Fruit fly (Drosophila melanogaster) whole organism, embryonic: ENCODE measurements around the gene Tim17a1.
A peak's percentile ranks its signal among the peaks of the same experiment; 100 is the strongest.

ENCODE experiments used
- CG10366 ChIP-seq: fragments of 200-800 bp; sonication (Bioruptor generic); IDR thresholded peaks from 2 replicates; pipeline ENCODE4 v1.3.6; 2022; ENCODE audit warnings: missing biosample characterization, missing genetic modification characterization
- CG11723 ChIP-seq: fragments of 200-800 bp; sonication (Bioruptor generic); optimal IDR thresholded peaks from 2 replicates; lab custom pipeline; 2017; ENCODE audit warnings: missing biosample characterization, mild to moderate bottlenecking, missing genetic modification characterization
- CG14014 ChIP-seq: fragments of 200-800 bp; sonication (Bioruptor generic); IDR thresholded peaks from 2 replicates; pipeline ENCODE4 v1.3.6; 2022; ENCODE audit warnings: missing biosample characterization, missing genetic modification characterization
- CG14710 ChIP-seq: fragments of 200-800 bp; sonication (Bioruptor generic); optimal IDR thresholded peaks from 3 replicates; lab custom pipeline; 2019; ENCODE audit warnings: missing biosample characterization, mild to moderate bottlenecking, missing genetic modification characterization, moderate library complexity
- CG2129 ChIP-seq: fragments of 200-800 bp; sonication (Bioruptor generic); IDR thresholded peaks from 2 replicates; pipeline ENCODE4 v1.3.6; 2022; ENCODE audit warnings: missing biosample characterization, missing genetic modification characterization; ENCODE audit not compliant: partially characterized antibody
- CG2712 ChIP-seq: fragments of 200-800 bp; optimal IDR thresholded peaks from 3 replicates; lab custom pipeline; 2019; ENCODE audit warnings: missing biosample characterization, mild to moderate bottlenecking, missing genetic modification characterization, moderate library complexity
- CG4424 ChIP-seq: fragments of 200-800 bp; sonication (Bioruptor generic); optimal IDR thresholded peaks from 3 replicates; lab custom pipeline; 2016; ENCODE audit warnings: missing biosample characterization, missing genetic modification characterization
- CG4617 ChIP-seq: fragments of 200-800 bp; sonication (Bioruptor generic); optimal IDR thresholded peaks from 3 replicates; lab custom pipeline; 2016; ENCODE audit warnings: missing biosample characterization, missing genetic modification characterization, borderline replicate concordance
- CG4820 ChIP-seq: fragments of 200-800 bp; sonication (Bioruptor generic); optimal IDR thresholded peaks from 3 replicates; lab custom pipeline; 2016; ENCODE audit warnings: missing biosample characterization, missing genetic modification characterization
- CG6254 ChIP-seq: fragments of 200-800 bp; sonication (Bioruptor generic); optimal IDR thresholded peaks from 3 replicates; lab custom pipeline; 2017; ENCODE audit warnings: mild to moderate bottlenecking, missing biosample characterization, missing genetic modification reagents, missing genetic modification characterization
- CG6683 ChIP-seq: fragments of 200-800 bp; sonication (Bioruptor generic); optimal IDR thresholded peaks from 2 replicates; lab custom pipeline; 2017; ENCODE audit warnings: missing biosample characterization, mild to moderate bottlenecking, missing genetic modification characterization, missing genetic modification reagents
- CG6791 ChIP-seq: fragments of 200-800 bp; sonication (Bioruptor generic); IDR thresholded peaks from 3 replicates; pipeline ENCODE4 v1.3.6; 2022; ENCODE audit warnings: missing biosample characterization, missing genetic modification characterization; ENCODE audit not compliant: partially characterized antibody
- CG7963 ChIP-seq: fragments of 200-800 bp; sonication (Bioruptor generic); IDR thresholded peaks from 3 replicates; pipeline ENCODE4 v1.3.6; 2022; ENCODE audit warnings: missing biosample characterization, missing genetic modification characterization; ENCODE audit not compliant: partially characterized antibody
- CkIIα-i1 ChIP-seq: fragments of 200-800 bp; sonication (Bioruptor generic); IDR thresholded peaks from 2 replicates; pipeline ENCODE4 v1.3.6; 2022; ENCODE audit warnings: missing biosample characterization, missing genetic modification characterization
- CrebB ChIP-seq: fragments of 200-800 bp; sonication (Bioruptor generic); optimal IDR thresholded peaks from 3 replicates; lab custom pipeline; 2018; ENCODE audit warnings: missing biosample characterization, mild to moderate bottlenecking, missing genetic modification characterization
- Dbx ChIP-seq: fragments of 200-800 bp; sonication (Bioruptor generic); IDR thresholded peaks from 3 replicates; pipeline ENCODE4 v1.3.6; 2022; ENCODE audit warnings: missing biosample characterization, missing genetic modification characterization
- Dfd ChIP-seq, 2 experiments: fragments of >200 bp; optimal IDR thresholded peaks; 2 replicates each; lab custom pipeline; 2017; ENCODE audit warnings: missing biosample characterization in 2 of 2, missing genetic modification characterization in 2 of 2
- Doc3 ChIP-seq: fragments of 200-800 bp; sonication (Bioruptor generic); IDR thresholded peaks from 3 replicates; pipeline ENCODE4 v1.3.6; 2022; ENCODE audit warnings: missing biosample characterization, missing genetic modification characterization; ENCODE audit not compliant: partially characterized antibody
- Dref ChIP-seq: fragments of 200-800 bp; sonication (Bioruptor generic); IDR thresholded peaks from 2 replicates; pipeline ENCODE4 v1.3.6; 2022; ENCODE audit warnings: missing biosample characterization, missing genetic modification characterization
- E2f1 ChIP-seq: fragments of 200-800 bp; sonication (Bioruptor generic); IDR thresholded peaks from 2 replicates; pipeline ENCODE4 v1.3.6; 2022; ENCODE audit warnings: missing biosample characterization, missing genetic modification characterization
- Elba2 ChIP-seq: fragments of 200-800 bp; sonication (Bioruptor generic); optimal IDR thresholded peaks from 3 replicates; lab custom pipeline; 2016; ENCODE audit warnings: missing biosample characterization, missing genetic modification characterization
- H2.0 ChIP-seq: fragments of 200-800 bp; sonication (Bioruptor generic); IDR thresholded peaks from 2 replicates; pipeline ENCODE4 v1.3.6; 2022; ENCODE audit warnings: missing biosample characterization, missing genetic modification characterization
- Mad ChIP-seq: fragments of 200-800 bp; sonication (Bioruptor generic); optimal IDR thresholded peaks from 2 replicates; lab custom pipeline; 2016; ENCODE audit warnings: missing biosample characterization, missing genetic modification characterization
- NC2β ChIP-seq: fragments of 200-800 bp; sonication (Bioruptor generic); optimal IDR thresholded peaks from 2 replicates; lab custom pipeline; 2016; ENCODE audit warnings: missing biosample characterization, missing genetic modification characterization
- Oaz ChIP-seq: fragments of 200-800 bp; sonication (Bioruptor generic); IDR thresholded peaks from 2 replicates; pipeline ENCODE4 v1.3.6; 2022; ENCODE audit warnings: missing biosample characterization, missing genetic modification characterization
- Ravus ChIP-seq: fragments of 200-800 bp; sonication (Bioruptor generic); IDR thresholded peaks from 2 replicates; pipeline ENCODE4 v1.3.6; 2022; ENCODE audit warnings: missing biosample characterization, missing genetic modification characterization
- Side ChIP-seq: fragments of 200-800 bp; sonication (Bioruptor generic); optimal IDR thresholded peaks from 2 replicates; lab custom pipeline; 2016; ENCODE audit warnings: missing biosample characterization, missing genetic modification characterization
- bbx ChIP-seq: fragments of 200-800 bp; sonication (Bioruptor generic); IDR thresholded peaks from 2 replicates; pipeline ENCODE4 v1.3.6; 2022; ENCODE audit warnings: missing biosample characterization, missing genetic modification characterization; ENCODE audit not compliant: partially characterized antibody
- caup ChIP-seq: fragments of 200-800 bp; sonication (Bioruptor generic); optimal IDR thresholded peaks from 3 replicates; lab custom pipeline; 2017; ENCODE audit warnings: missing biosample characterization, mild to moderate bottlenecking, missing genetic modification characterization, moderate library complexity; ENCODE audit not compliant: severe bottlenecking
- croc ChIP-seq: fragments of 200-800 bp; sonication (Bioruptor generic); conservative IDR thresholded peaks from 3 replicates; pipeline ENCODE4 v1.3.6; 2022; ENCODE audit warnings: missing biosample characterization, missing genetic modification characterization
- danr ChIP-seq: fragments of 200-800 bp; sonication (Bioruptor generic); IDR thresholded peaks from 2 replicates; pipeline ENCODE4 v1.3.6; 2022; ENCODE audit warnings: missing biosample characterization, missing genetic modification characterization
- dysf ChIP-seq: fragments of 200-800 bp; sonication (Bioruptor generic); IDR thresholded peaks from 3 replicates; pipeline ENCODE4 v1.3.6; 2022; ENCODE audit warnings: missing biosample characterization, missing genetic modification characterization
- gcm ChIP-seq: fragments of 200-800 bp; sonication (Bioruptor generic); optimal IDR thresholded peaks from 2 replicates; lab custom pipeline; 2019; ENCODE audit warnings: missing biosample characterization, mild to moderate bottlenecking, missing genetic modification characterization, moderate library complexity
- ham ChIP-seq: fragments of 200-800 bp; sonication (Bioruptor generic); IDR thresholded peaks from 2 replicates; pipeline ENCODE4 v1.3.6; 2022; ENCODE audit warnings: missing biosample characterization, missing genetic modification characterization
- jigr1 ChIP-seq: fragments of 200-800 bp; sonication (Bioruptor generic); IDR thresholded peaks from 3 replicates; pipeline ENCODE4 v1.3.6; 2022; ENCODE audit warnings: missing biosample characterization, missing genetic modification characterization
- klu ChIP-seq: fragments of 200-800 bp; sonication (Bioruptor generic); IDR thresholded peaks from 2 replicates; pipeline ENCODE4 v1.3.6; 2022; ENCODE audit warnings: missing biosample characterization, missing genetic modification characterization
- nmo ChIP-seq: fragments of 200-800 bp; sonication (Bioruptor generic); optimal IDR thresholded peaks from 2 replicates; lab custom pipeline; 2018; ENCODE audit warnings: missing biosample characterization, mild to moderate bottlenecking, missing genetic modification characterization, moderate library complexity
- oc ChIP-seq: fragments of 200-800 bp; sonication (Bioruptor generic); optimal IDR thresholded peaks from 2 replicates; lab custom pipeline; 2018; ENCODE audit warnings: missing biosample characterization, mild to moderate bottlenecking, missing genetic modification characterization, moderate library complexity
- onecut ChIP-seq: fragments of 200-800 bp; sonication (Bioruptor generic); IDR thresholded peaks from 2 replicates; pipeline ENCODE4 v1.3.6; 2022; ENCODE audit warnings: missing biosample characterization, missing genetic modification characterization
- pum ChIP-seq: fragments of 200-800 bp; sonication (Bioruptor generic); optimal IDR thresholded peaks from 2 replicates; lab custom pipeline; 2016; ENCODE audit warnings: missing biosample characterization, missing genetic modification characterization
- salm ChIP-seq: fragments of 200-800 bp; sonication (Bioruptor generic); optimal IDR thresholded peaks from 2 replicates; lab custom pipeline; 2018; ENCODE audit warnings: missing biosample characterization, mild to moderate bottlenecking, missing genetic modification characterization
- schlank ChIP-seq: fragments of 200-800 bp; sonication (Bioruptor generic); optimal IDR thresholded peaks from 2 replicates; lab custom pipeline; 2018; ENCODE audit warnings: missing biosample characterization, mild to moderate bottlenecking, missing genetic modification characterization
- scrt ChIP-seq: fragments of 200-800 bp; sonication (Bioruptor generic); optimal IDR thresholded peaks from 2 replicates; lab custom pipeline; 2018; ENCODE audit warnings: missing biosample characterization, mild to moderate bottlenecking, missing genetic modification characterization, moderate library complexity
- sens ChIP-seq: fragments of 200-800 bp; sonication (Bioruptor generic); peaks from one replicate; lab custom pipeline; 2016; ENCODE audit warnings: missing biosample characterization, missing genetic modification characterization
- tio ChIP-seq: fragments of 200-800 bp; sonication (Bioruptor generic); optimal IDR thresholded peaks from 2 replicates; lab custom pipeline; 2017; ENCODE audit warnings: missing biosample characterization, missing genetic modification characterization, inconsistent platforms
- vnd ChIP-seq: fragments of 200-800 bp; sonication (Bioruptor generic); IDR thresholded peaks from 3 replicates; pipeline ENCODE4 v1.3.6; 2022; ENCODE audit warnings: missing biosample characterization, missing genetic modification characterization; ENCODE audit not compliant: partially characterized antibody
- wdn ChIP-seq: fragments of 200-800 bp; sonication (Bioruptor generic); IDR thresholded peaks from 2 replicates; pipeline ENCODE4 v1.3.6; 2022; ENCODE audit warnings: missing biosample characterization, missing genetic modification characterization
- zen ChIP-seq: fragments of 200-800 bp; sonication (Bioruptor generic); optimal IDR thresholded peaks from 3 replicates; lab custom pipeline; 2018; ENCODE audit warnings: missing biosample characterization, mild to moderate bottlenecking, missing genetic modification characterization, moderate library complexity
- zfh1 ChIP-seq: fragments of 200-800 bp; sonication (Bioruptor generic); IDR thresholded peaks from 3 replicates; pipeline ENCODE4 v1.3.6; 2022; ENCODE audit warnings: missing biosample characterization, missing genetic modification characterization

Gene Tim17a1

DNA sequence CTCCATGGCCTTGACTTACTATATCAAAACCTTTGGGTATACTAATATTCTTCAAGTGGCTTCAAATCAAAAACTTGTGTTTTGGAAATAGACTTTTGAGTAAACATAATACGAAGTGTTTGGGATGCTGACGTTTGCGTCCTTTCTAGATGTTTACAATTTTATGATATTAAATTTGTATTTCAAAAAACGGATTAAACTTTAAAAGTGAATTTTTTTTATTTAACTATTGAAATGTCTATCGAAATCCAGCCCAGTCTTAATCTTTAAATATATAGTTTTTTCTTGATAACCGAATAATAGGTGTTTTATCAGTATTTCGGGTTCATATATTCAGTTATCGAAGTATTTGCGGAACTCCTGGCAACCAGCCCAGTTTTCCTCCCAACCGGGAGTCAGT, at the start of gene Tim17a1:
Gene Tim17a1, minus strand, starts transcription at position 101 of the 400 bp plus-strand sequence.
- TF ChIP-seq Ravus (no peak), dysf (GFP tag; lab: Robert Waterston, UW) (no peak), schlank (tag; lab: Kevin White, UChicago) (no peak), klu (GFP tag; lab: Robert Waterston, UW) (no peak), pum (no peak), H2.0 (no peak), jigr1 (GFP tag; lab: Robert Waterston, UW) (no peak), croc (GFP tag; lab: Robert Waterston, UW) (no peak), salm (no peak), CG14014 (GFP tag; lab: Robert Waterston, UW) (no peak), CrebB (tag; lab: Kevin White, UChicago) (no peak), Oaz (GFP tag; lab: Robert Waterston, UW) (no peak), Mad (GFP tag; lab: Kevin White, UChicago) (no peak), bbx (GFP tag; lab: Robert Waterston, UW) (no peak), CG10366 (GFP tag; lab: Robert Waterston, UW) (no peak), Dfd (GFP tag; optimal IDR thresholded peaks at IDR 0.05; lab: Kevin White, UChicago) (no peak)

DNA sequence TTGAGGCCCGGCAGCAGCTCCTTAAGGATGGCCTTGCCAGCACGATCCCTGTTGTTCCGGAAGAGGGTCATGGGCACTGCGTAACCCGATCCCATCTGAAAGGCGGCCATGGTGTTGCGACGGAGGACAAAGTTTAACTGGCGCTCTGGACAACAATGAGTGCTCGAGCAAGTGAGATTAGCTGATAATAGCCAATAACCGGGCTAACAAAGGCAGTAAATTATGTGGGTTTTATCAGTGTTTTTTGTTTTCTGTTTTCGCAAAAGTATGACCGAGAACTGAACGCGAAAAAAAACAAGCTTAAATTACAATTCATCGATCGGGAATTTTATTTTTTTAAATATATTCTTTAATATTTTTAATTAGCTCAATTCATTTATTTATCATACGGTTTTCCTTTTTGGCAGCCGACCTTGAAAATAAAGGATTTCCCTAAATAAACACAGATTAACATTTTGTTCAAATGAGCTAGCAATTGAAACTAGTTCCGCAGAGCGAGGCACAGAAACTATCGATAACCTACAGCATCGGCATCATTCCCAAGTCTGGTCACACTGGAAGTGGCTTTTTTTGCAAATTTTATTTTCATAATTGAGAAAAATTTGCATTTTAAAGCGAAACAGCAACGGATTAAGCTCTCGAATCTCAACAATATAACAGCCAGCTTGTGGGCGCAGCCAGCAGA, 48.9 kb upstream of the Tim17a1 start, which contains the start of the genes Dip-C and pps:
Gene Dip-C, minus strand, starts transcription at position 486 of the 685 bp plus-strand sequence.
Gene pps, plus strand, starts transcription at position 555 of the 685 bp plus-strand sequence.
- TF ChIP-seq CG2712 (tag; lab: Kevin White, UChicago): no peak
- no peak for TF ChIP-seq onecut (GFP tag; lab: Robert Waterston, UW)
- no peak for TF ChIP-seq caup
- peak; percentile 60 for TF ChIP-seq gcm
- TF ChIP-seq Side: no peak
- no peak for TF ChIP-seq danr
- TF ChIP-seq CG7963: peak; percentile 39; the same call in 1 of the 3 replicates
- TF ChIP-seq CG11723 (GFP tag; lab: Kevin White, UChicago): no peak
- no peak for TF ChIP-seq CG14014 (GFP tag; lab: Robert Waterston, UW)
- TF ChIP-seq Dbx: no peak
- no peak for TF ChIP-seq scrt (GFP tag; lab: Kevin White, UChicago)
- peak; percentile 58; the same call in 2 of the 3 replicates for TF ChIP-seq vnd (GFP tag; lab: Robert Waterston, UW)
- no peak for TF ChIP-seq CG4424 (GFP tag; lab: Kevin White, UChicago)
- no peak for TF ChIP-seq CkIIα-i1 (GFP tag; lab: Robert Waterston, UW)
- TF ChIP-seq CG4617: peak; percentile 85
- TF ChIP-seq CG4820 (GFP tag; lab: Kevin White, UChicago): no peak
- no peak for TF ChIP-seq E2f1 (GFP tag; lab: Robert Waterston, UW)
- no peak for TF ChIP-seq CG6254 (GFP tag; lab: Kevin White, UChicago)
- no peak for TF ChIP-seq Elba2
- peak; percentile 40; the same call in 1 of the 2 replicates for TF ChIP-seq CG2129
- no peak for TF ChIP-seq oc (tag; lab: Kevin White, UChicago)
- TF ChIP-seq CG14710 (tag; lab: Kevin White, UChicago): peak; percentile 58
- no peak for TF ChIP-seq sens (GFP tag; lab: Kevin White, UChicago)
- peak; percentile 75 for TF ChIP-seq Dref (GFP tag; lab: Robert Waterston, UW)
- no peak for TF ChIP-seq ham (GFP tag; lab: Robert Waterston, UW)
- peak; percentile 81 for TF ChIP-seq CG6791 (GFP tag; lab: Robert Waterston, UW)
- TF ChIP-seq CG6683: no peak
- peak; percentile 65; the same call in 2 of the 3 replicates for TF ChIP-seq Doc3 (GFP tag; lab: Robert Waterston, UW)
- TF ChIP-seq wdn (GFP tag; lab: Robert Waterston, UW): no peak
- TF ChIP-seq NC2β (GFP tag; lab: Kevin White, UChicago): no peak
- peak; percentile 40 for TF ChIP-seq nmo (GFP tag; lab: Kevin White, UChicago)
- TF ChIP-seq tio (GFP tag; lab: Kevin White, UChicago): no peak
- no peak for TF ChIP-seq zfh1 (GFP tag; lab: Robert Waterston, UW)
- peak; percentile 80 for TF ChIP-seq bbx (GFP tag; lab: Robert Waterston, UW)
- peak; percentile 20 for TF ChIP-seq zen (tag; lab: Kevin White, UChicago)
